Fruit fly (Drosophila melanogaster) Kc167 (cell line): Measurements from ENCODE around the gene Mlp84B.

Experiments used
- Myc ChIP-seq: fragments of >200 bp; optimal IDR thresholded peaks from 2 replicates; lab custom pipeline; 2017; ENCODE audit warnings: missing external identifiers
- h ChIP-seq: fragments of >200 bp; optimal IDR thresholded peaks from 3 replicates; lab custom pipeline; 2018; ENCODE audit warnings: missing external identifiers
- psq ChIP-seq: fragments of >200 bp; optimal IDR thresholded peaks from 2 replicates; lab custom pipeline; 2017; ENCODE audit warnings: missing external identifiers
- ttk ChIP-seq: sonication (Bioruptor generic); optimal IDR thresholded peaks from 2 replicates; lab custom pipeline; 2017; ENCODE audit warnings: missing external identifiers

- TF ChIP-seq ttk (lab: Kevin White, UChicago) = no peak
- TF ChIP-seq h = no peak
- no peak for TF ChIP-seq psq (lab: Kevin White, UChicago)
- TF ChIP-seq Myc (lab: Kevin White, UChicago) = no peak
These were observed 10.4 kb upstream of the Mlp84B start, which contains the start of gene CG10068 for dm6 chr3R:7127966-7128365.
